Fruit fly (Drosophila melanogaster) whole organism, embryonic: ENCODE results near the gene CG33654.

ENCODE experiments used
- Atf6 ChIP-seq: fragments of 200-800 bp; sonication (Bioruptor generic); IDR thresholded peaks from 2 replicates; pipeline ENCODE4 v1.3.6; 2022; ENCODE audit warnings: missing biosample characterization, missing genetic modification characterization
- CG10209 ChIP-seq: fragments of 200-800 bp; sonication (Bioruptor generic); optimal IDR thresholded peaks from 3 replicates; lab custom pipeline; 2017; ENCODE audit warnings: missing biosample characterization, mild to moderate bottlenecking, missing genetic modification characterization, missing genetic modification reagents
- CG10267 ChIP-seq: fragments of 200-800 bp; sonication (Bioruptor generic); optimal IDR thresholded peaks from 2 replicates; lab custom pipeline; 2018; ENCODE audit warnings: missing biosample characterization, mild to moderate bottlenecking, missing genetic modification characterization, moderate library complexity
- CG12071 ChIP-seq: fragments of 200-800 bp; sonication (Bioruptor generic); optimal IDR thresholded peaks from 3 replicates; lab custom pipeline; 2018; ENCODE audit warnings: missing biosample characterization, mild to moderate bottlenecking, missing genetic modification characterization
- CG14014 ChIP-seq: fragments of 200-800 bp; sonication (Bioruptor generic); IDR thresholded peaks from 2 replicates; pipeline ENCODE4 v1.3.6; 2022; ENCODE audit warnings: missing biosample characterization, missing genetic modification characterization
- CG16815 ChIP-seq: fragments of 200-800 bp; sonication (Bioruptor generic); optimal IDR thresholded peaks from 3 replicates; lab custom pipeline; 2017; ENCODE audit warnings: missing biosample characterization, mild to moderate bottlenecking, missing genetic modification characterization
- CG18262 ChIP-seq: fragments of 200-800 bp; optimal IDR thresholded peaks from 3 replicates; lab custom pipeline; 2019; ENCODE audit warnings: missing biosample characterization, mild to moderate bottlenecking, missing genetic modification characterization, moderate library complexity
- CG18599 ChIP-seq: fragments of 200-800 bp; sonication (Bioruptor generic); optimal IDR thresholded peaks from 3 replicates; lab custom pipeline; 2017; ENCODE audit warnings: missing biosample characterization, missing genetic modification characterization, mild to moderate bottlenecking, moderate library complexity, missing genetic modification reagents
- CG30431 ChIP-seq: fragments of 200-800 bp; sonication (Bioruptor generic); optimal IDR thresholded peaks from 2 replicates; lab custom pipeline; 2017; ENCODE audit warnings: missing biosample characterization, missing genetic modification characterization
- CG3065 ChIP-seq: fragments of 200-800 bp; sonication (Bioruptor generic); optimal IDR thresholded peaks from 2 replicates; lab custom pipeline; 2016; ENCODE audit warnings: missing biosample characterization, missing genetic modification characterization
- CG32767 ChIP-seq: fragments of 200-800 bp; sonication (Bioruptor generic); IDR thresholded peaks from 2 replicates; pipeline ENCODE4 v1.3.6; 2022; ENCODE audit warnings: missing biosample characterization, missing genetic modification characterization
- CG33213 ChIP-seq: fragments of 200-800 bp; sonication (Bioruptor generic); optimal IDR thresholded peaks from 3 replicates; lab custom pipeline; 2016; ENCODE audit warnings: missing biosample characterization, missing genetic modification characterization
- CG4617 ChIP-seq: fragments of 200-800 bp; sonication (Bioruptor generic); optimal IDR thresholded peaks from 3 replicates; lab custom pipeline; 2016; ENCODE audit warnings: missing biosample characterization, missing genetic modification characterization, borderline replicate concordance
- CG6175 ChIP-seq: fragments of 200-800 bp; sonication (Bioruptor generic); IDR thresholded peaks from 3 replicates; pipeline ENCODE4 v1.3.6; 2022; ENCODE audit warnings: missing biosample characterization, missing genetic modification characterization
- CG6791 ChIP-seq: fragments of 200-800 bp; sonication (Bioruptor generic); IDR thresholded peaks from 3 replicates; pipeline ENCODE4 v1.3.6; 2022; ENCODE audit warnings: missing biosample characterization, missing genetic modification characterization; ENCODE audit not compliant: partially characterized antibody
- Ets97D ChIP-seq: fragments of 200-800 bp; sonication (Bioruptor generic); optimal IDR thresholded peaks from 3 replicates; lab custom pipeline; 2016; ENCODE audit warnings: missing biosample characterization, missing genetic modification characterization
- Fer1 ChIP-seq: fragments of 200-800 bp; sonication (Bioruptor generic); optimal IDR thresholded peaks from 2 replicates; lab custom pipeline; 2017; ENCODE audit warnings: missing biosample characterization, mild to moderate bottlenecking, missing genetic modification characterization
- HLH3B ChIP-seq: fragments of 200-800 bp; sonication (Bioruptor generic); IDR thresholded peaks from 2 replicates; pipeline ENCODE4 v1.3.6; 2022; ENCODE audit warnings: missing biosample characterization, missing genetic modification characterization
- Hr51 ChIP-seq, 2 experiments: fragments of 200-800 bp; sonication (Bioruptor generic); optimal IDR thresholded peaks; 2 replicates in 1 of 2; 3 replicates in 1 of 2; lab custom pipeline; 2016 to 2018; ENCODE audit warnings: missing biosample characterization in 2 of 2, missing genetic modification characterization in 2 of 2, mild to moderate bottlenecking in 1 of 2, moderate library complexity in 1 of 2
- Mad ChIP-seq: fragments of 200-800 bp; sonication (Bioruptor generic); optimal IDR thresholded peaks from 2 replicates; lab custom pipeline; 2016; ENCODE audit warnings: missing biosample characterization, missing genetic modification characterization
- Meics ChIP-seq: fragments of 200-800 bp; sonication (Bioruptor generic); optimal IDR thresholded peaks from 2 replicates; lab custom pipeline; 2017; ENCODE audit warnings: missing biosample characterization, mild to moderate bottlenecking, missing genetic modification characterization
- Mrtf ChIP-seq: fragments of 200-800 bp; sonication (Bioruptor generic); IDR thresholded peaks from 3 replicates; pipeline ENCODE4 v1.3.6; 2022; ENCODE audit warnings: missing biosample characterization, missing genetic modification characterization
- NK7.1 ChIP-seq: fragments of 200-800 bp; sonication (Bioruptor generic); optimal IDR thresholded peaks from 3 replicates; lab custom pipeline; 2016; ENCODE audit warnings: missing biosample characterization, missing genetic modification characterization
- NfI ChIP-seq: fragments of 200-800 bp; sonication (Bioruptor generic); optimal IDR thresholded peaks from 3 replicates; lab custom pipeline; 2018; ENCODE audit warnings: missing biosample characterization, mild to moderate bottlenecking, missing genetic modification characterization, moderate library complexity
- Oli ChIP-seq: fragments of 200-800 bp; sonication (Bioruptor generic); optimal IDR thresholded peaks from 2 replicates; lab custom pipeline; 2018; ENCODE audit warnings: missing biosample characterization, mild to moderate bottlenecking, missing genetic modification characterization, moderate library complexity
- Pdp1 ChIP-seq, 2 experiments: fragments of 200-800 bp; sonication (Bioruptor generic); optimal IDR thresholded peaks; 3 replicates each; lab custom pipeline; 2016; ENCODE audit warnings: missing biosample characterization in 2 of 2, missing genetic modification characterization in 2 of 2, mild to moderate bottlenecking in 1 of 2, moderate library complexity in 1 of 2
- Ravus ChIP-seq: fragments of 200-800 bp; sonication (Bioruptor generic); IDR thresholded peaks from 2 replicates; pipeline ENCODE4 v1.3.6; 2022; ENCODE audit warnings: missing biosample characterization, missing genetic modification characterization
- Sry-δ ChIP-seq: fragments of 200-800 bp; sonication (Bioruptor generic); optimal IDR thresholded peaks from 2 replicates; lab custom pipeline; 2016; ENCODE audit warnings: missing biosample characterization, missing genetic modification characterization
- Ssrp ChIP-seq: fragments of 200-800 bp; sonication (Bioruptor generic); optimal IDR thresholded peaks from 2 replicates; lab custom pipeline; 2018; ENCODE audit warnings: missing biosample characterization, mild to moderate bottlenecking, missing genetic modification characterization, moderate library complexity
- aop ChIP-seq: fragments of 200-800 bp; sonication (Bioruptor generic); IDR thresholded peaks from 2 replicates; pipeline ENCODE4 v1.3.6; 2022; ENCODE audit warnings: missing biosample characterization, missing genetic modification characterization
- bsh ChIP-seq, 2 experiments: fragments of 200-800 bp; sonication (Bioruptor generic); optimal IDR thresholded peaks; 2 replicates each; lab custom pipeline; 2017 to 2018; ENCODE audit warnings: mild to moderate bottlenecking in 2 of 2, missing biosample characterization in 2 of 2, missing genetic modification characterization in 2 of 2, moderate library complexity in 1 of 2
- crc ChIP-seq: fragments of 200-800 bp; sonication (Bioruptor generic); optimal IDR thresholded peaks from 2 replicates; lab custom pipeline; 2016; ENCODE audit warnings: missing biosample characterization, missing genetic modification characterization
- croc ChIP-seq: fragments of 200-800 bp; sonication (Bioruptor generic); conservative IDR thresholded peaks from 3 replicates; pipeline ENCODE4 v1.3.6; 2022; ENCODE audit warnings: missing biosample characterization, missing genetic modification characterization
- dmrt99B ChIP-seq: fragments of 200-800 bp; sonication (Bioruptor generic); optimal IDR thresholded peaks from 2 replicates; lab custom pipeline; 2018; ENCODE audit warnings: missing biosample characterization, mild to moderate bottlenecking, missing genetic modification characterization, moderate library complexity
- eyg ChIP-seq: fragments of 200-800 bp; sonication (Bioruptor generic); optimal IDR thresholded peaks from 3 replicates; lab custom pipeline; 2016; ENCODE audit warnings: missing biosample characterization, missing genetic modification characterization
- gcm ChIP-seq: fragments of 200-800 bp; sonication (Bioruptor generic); optimal IDR thresholded peaks from 2 replicates; lab custom pipeline; 2019; ENCODE audit warnings: missing biosample characterization, mild to moderate bottlenecking, missing genetic modification characterization, moderate library complexity
- gcm2 ChIP-seq: fragments of 200-800 bp; sonication (Bioruptor generic); optimal IDR thresholded peaks from 2 replicates; lab custom pipeline; 2016; ENCODE audit warnings: missing biosample characterization, missing genetic modification characterization
- gfzf ChIP-seq: fragments of 200-800 bp; sonication (Bioruptor generic); optimal IDR thresholded peaks from 2 replicates; lab custom pipeline; 2016; ENCODE audit warnings: missing biosample characterization, mild to moderate bottlenecking, missing genetic modification characterization, moderate library complexity
- nerfin-1 ChIP-seq: fragments of 200-800 bp; sonication (Bioruptor generic); optimal IDR thresholded peaks from 3 replicates; lab custom pipeline; 2019; ENCODE audit warnings: missing biosample characterization, mild to moderate bottlenecking, missing genetic modification characterization, moderate library complexity
- org-1 ChIP-seq: fragments of 200-800 bp; sonication (Bioruptor generic); optimal IDR thresholded peaks from 2 replicates; lab custom pipeline; 2017; ENCODE audit warnings: missing biosample characterization, missing genetic modification characterization
- pb ChIP-seq: fragments of 200-800 bp; sonication (Bioruptor generic); optimal IDR thresholded peaks from 3 replicates; lab custom pipeline; 2016; ENCODE audit warnings: missing biosample characterization, missing genetic modification characterization
- pros ChIP-seq: fragments of 200-800 bp; sonication (Bioruptor generic); optimal IDR thresholded peaks from 3 replicates; lab custom pipeline; 2019; ENCODE audit warnings: missing biosample characterization, mild to moderate bottlenecking, missing genetic modification characterization, moderate library complexity
- repo ChIP-seq: fragments of 200-800 bp; sonication (Bioruptor generic); optimal IDR thresholded peaks from 2 replicates; lab custom pipeline; 2016; ENCODE audit warnings: missing biosample characterization, missing genetic modification characterization
- sima ChIP-seq: fragments of 200-800 bp; sonication (Bioruptor generic); optimal IDR thresholded peaks from 2 replicates; lab custom pipeline; 2016; ENCODE audit warnings: missing biosample characterization, missing genetic modification characterization
- sisA ChIP-seq: fragments of 200-800 bp; sonication (Bioruptor generic); IDR thresholded peaks from 2 replicates; pipeline ENCODE4 v1.3.6; 2022; ENCODE audit warnings: missing biosample characterization, missing genetic modification characterization
- sqz ChIP-seq: fragments of 200-800 bp; sonication (Bioruptor generic); optimal IDR thresholded peaks from 3 replicates; lab custom pipeline; 2018; ENCODE audit warnings: missing biosample characterization, mild to moderate bottlenecking, missing genetic modification characterization
- tap ChIP-seq: fragments of 200-800 bp; optimal IDR thresholded peaks from 3 replicates; lab custom pipeline; 2019; ENCODE audit warnings: missing biosample characterization, mild to moderate bottlenecking, missing genetic modification characterization, moderate library complexity
- tll ChIP-seq, 2 experiments: fragments of 200-800 bp in 1 of 2; fragments of >200 bp in 1 of 2; sonication (Bioruptor generic) in 1 of 2; optimal IDR thresholded peaks; 2 replicates each; lab custom pipeline; 2017 to 2019; ENCODE audit warnings: missing biosample characterization in 2 of 2, missing genetic modification characterization in 2 of 2, mild to moderate bottlenecking in 1 of 2, moderate library complexity in 1 of 2
- tup ChIP-seq: fragments of 200-800 bp; sonication (Bioruptor generic); optimal IDR thresholded peaks from 2 replicates; lab custom pipeline; 2016; ENCODE audit warnings: missing biosample characterization, mild to moderate bottlenecking, missing genetic modification characterization, moderate library complexity
- zen ChIP-seq: fragments of 200-800 bp; sonication (Bioruptor generic); optimal IDR thresholded peaks from 3 replicates; lab custom pipeline; 2018; ENCODE audit warnings: missing biosample characterization, mild to moderate bottlenecking, missing genetic modification characterization, moderate library complexity

CG33654 gene

dm6 chr3R:9618331-9618730, 35.3 kb upstream of the CG33654 start (continued):
- TF ChIP-seq CG12071 (GFP tag; lab: Kevin White, UChicago) (peak; percentile 60), sima (GFP tag; lab: Kevin White, UChicago) (no peak), Pdp1 (GFP tag; optimal IDR thresholded peaks at IDR 0.05; lab: Kevin White, UChicago) (peak; percentile 68 to 75), Sry-δ (peak; percentile 27), CG6791 (GFP tag; lab: Robert Waterston, UW) (no peak), CG10209 (GFP tag; lab: Kevin White, UChicago) (peak; percentile 54), Hr51 (GFP tag; optimal IDR thresholded peaks at IDR 0.05; lab: Kevin White, UChicago) (peak in 1 of 2 experiments; percentile 67), gfzf (GFP tag; lab: Kevin White, UChicago) (no peak), org-1 (GFP tag; lab: Kevin White, UChicago) (peak; percentile 72), bsh (GFP tag; optimal IDR thresholded peaks at IDR 0.05; lab: Kevin White, UChicago) (peak in 1 of 2 experiments; percentile 87), sisA (GFP tag; lab: Robert Waterston, UW) (peak; percentile 86), CG18599 (GFP tag; lab: Kevin White, UChicago) (peak; percentile 64), CG32767 (GFP tag; lab: Robert Waterston, UW) (peak; percentile 76), Meics (GFP tag; lab: Kevin White, UChicago) (peak; percentile 54), CG14014 (peak; percentile 77), Ravus (no peak), pb (GFP tag; lab: Kevin White, UChicago) (peak; percentile 42), Mrtf (GFP tag; lab: Robert Waterston, UW) (peak; percentile 79), CG6175 (0 out of 3 replicates have a peak, but pooled peaks have one; percentile 61), croc (peak; percentile 75), eyg (GFP tag; lab: Kevin White, UChicago) (peak; percentile 4), Atf6 (peak; percentile 49; the same call in 1 of the 2 replicates), Fer1 (GFP tag; lab: Kevin White, UChicago) (peak; percentile 50), NK7.1 (GFP tag; lab: Kevin White, UChicago) (peak; percentile 14), dmrt99B (tag; lab: Kevin White, UChicago) (peak; percentile 82), HLH3B (GFP tag; lab: Robert Waterston, UW) (peak; percentile 86), tll (GFP tag; optimal IDR thresholded peaks at IDR 0.05; lab: Kevin White, UChicago) (no peak), sqz (GFP tag; lab: Kevin White, UChicago) (peak; percentile 21), zen (tag; lab: Kevin White, UChicago) (peak; percentile 76), CG33213 (peak; percentile 56), pros (GFP tag; lab: Kevin White, UChicago) (no peak), tap (tag; lab: Kevin White, UChicago) (peak; percentile 58), Oli (tag; lab: Kevin White, UChicago) (peak; percentile 78), tup (GFP tag; lab: Kevin White, UChicago) (peak; percentile 22), Ets97D (GFP tag; lab: Kevin White, UChicago) (peak; percentile 12), Mad (GFP tag; lab: Kevin White, UChicago) (peak; percentile 46), aop (peak; percentile 69; the same call in 1 of the 2 replicates), CG18262 (tag; lab: Kevin White, UChicago) (peak; percentile 45), CG30431 (GFP tag; lab: Kevin White, UChicago) (peak; percentile 63), CG4617 (GFP tag; lab: Kevin White, UChicago) (peak; percentile 13), CG16815 (GFP tag; lab: Kevin White, UChicago) (peak; percentile 56), CG3065 (GFP tag; lab: Kevin White, UChicago) (no peak), crc (GFP tag; lab: Kevin White, UChicago) (peak; percentile 26), gcm (peak; percentile 42), Ssrp (tag; lab: Kevin White, UChicago) (peak; percentile 74), gcm2 (peak; percentile 69), nerfin-1 (peak; percentile 51), NfI (GFP tag; lab: Kevin White, UChicago) (peak; percentile 69), CG10267 (tag; lab: Kevin White, UChicago) (peak; percentile 45), repo (GFP tag; lab: Kevin White, UChicago) (peak; percentile 74)
